Worm (Caenorhabditis elegans): ENCODE data around the gene ccdc-55.

ccdc-55 gene

DNA sequence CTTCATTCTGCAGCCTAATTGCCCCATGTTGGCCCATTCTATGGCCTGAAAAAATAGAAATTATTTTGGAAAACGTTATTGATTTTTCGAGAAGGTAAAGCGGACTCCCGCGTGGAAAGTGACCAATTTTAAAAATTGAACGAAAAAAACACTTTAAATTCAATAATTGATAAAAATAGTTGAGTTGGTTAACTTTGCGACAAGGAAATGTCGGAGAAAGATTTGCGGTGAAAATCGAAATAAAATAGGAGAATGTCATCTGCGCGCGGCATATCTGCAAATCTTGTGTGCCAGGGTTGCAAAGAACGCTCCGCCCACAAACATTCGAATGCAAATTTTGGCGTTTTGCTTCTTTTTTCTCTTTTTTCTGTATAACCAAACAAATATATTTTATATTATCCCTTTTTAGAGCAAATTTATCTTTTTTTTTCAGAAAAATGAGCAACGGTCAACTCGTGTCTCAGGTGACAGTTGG is 2.4 kb upstream of the ccdc-55 start, which contains the start of the genes rnf-121 and C16C10.4 (continued):
- TF ChIP-seq zfh-2 (GFP tag; conservative IDR thresholded peaks at IDR 0.05) = no peak
- peak; percentile 44; the same call in 1 of the 2 replicates for TF ChIP-seq C06A6.2 (GFP tag; conservative IDR thresholded peaks at IDR 0.05)
- no peak for TF ChIP-seq aptf-2 (GFP tag; conservative IDR thresholded peaks at IDR 0.05)
- no peak for TF ChIP-seq egl-18 (GFP tag; IDR thresholded peaks at IDR 0.05)
- TF ChIP-seq F49E8.2 (tag; optimal IDR thresholded peaks at IDR 0.05; ENCODE audit: insufficient read depth) = peak; percentile 63
- TF ChIP-seq fkh-3 (tag; optimal IDR thresholded peaks at IDR 0.05) = no peak
- peak; percentile 69 for TF ChIP-seq lin-54 (GFP tag; optimal IDR thresholded peaks at IDR 0.05)
- peak; percentile 46 for TF ChIP-seq lin-40 (tag; optimal IDR thresholded peaks at IDR 0.05)
- TF ChIP-seq F39B2.1 (GFP tag; IDR thresholded peaks at IDR 0.05) = no peak
- TF ChIP-seq nhr-179 (tag; optimal IDR thresholded peaks at IDR 0.05) = no peak
- TF ChIP-seq hlh-12 (tag; optimal IDR thresholded peaks at IDR 0.05) = no peak
- peak; percentile 47 for TF ChIP-seq lsl-1 (GFP tag; optimal IDR thresholded peaks at IDR 0.05)
- TF ChIP-seq nhr-27 (tag; optimal IDR thresholded peaks at IDR 0.05) = no peak
- no peak for TF ChIP-seq pha-4 (tag; optimal IDR thresholded peaks at IDR 0.05)
- TF ChIP-seq hlh-26 (GFP tag; conservative IDR thresholded peaks at IDR 0.05) = no peak
- no peak for TF ChIP-seq dpl-1 (GFP tag; optimal IDR thresholded peaks at IDR 0.05)
- TF ChIP-seq lin-35 (GFP tag; optimal IDR thresholded peaks at IDR 0.05) = peak in 1 of 3 experiments; percentile 25
- TF ChIP-seq lag-1 (GFP tag; IDR thresholded peaks at IDR 0.05) = no peak
- peak; percentile 73 for TF ChIP-seq unc-130 (GFP tag; optimal IDR thresholded peaks at IDR 0.05)
- TF ChIP-seq F37B4.10 (GFP tag; IDR thresholded peaks at IDR 0.05) = no peak
- no peak for TF ChIP-seq egrh-3 (GFP tag; IDR thresholded peaks at IDR 0.05)
- no peak for TF ChIP-seq B0035.1 (tag; optimal IDR thresholded peaks at IDR 0.05)
- no peak for TF ChIP-seq egl-44 (GFP tag; IDR thresholded peaks at IDR 0.05)
- peak in 1 of 2 experiments; percentile 42 for TF ChIP-seq let-607 (tag; optimal IDR thresholded peaks at IDR 0.05)
- TF ChIP-seq T26A5.8 (tag; optimal IDR thresholded peaks at IDR 0.05) = no peak
- no peak for TF ChIP-seq nhr-120 (GFP tag; IDR thresholded peaks at IDR 0.05)
- peak; percentile 68 for TF ChIP-seq attf-5 (GFP tag; optimal IDR thresholded peaks at IDR 0.05)
- TF ChIP-seq lin-26 (GFP tag; IDR thresholded peaks at IDR 0.05) = peak; percentile 49; the same call in 1 of the 2 replicates
- no peak for TF ChIP-seq lsy-27 (tag; optimal IDR thresholded peaks at IDR 0.05; ENCODE audit: borderline replicate concordance, insufficient read depth)
- no peak for TF ChIP-seq aptf-3 (GFP tag; IDR thresholded peaks at IDR 0.05)
- no peak for TF ChIP-seq dpff-1 (tag; optimal IDR thresholded peaks at IDR 0.05)
- peak; percentile 40 for TF ChIP-seq athp-1 (tag; optimal IDR thresholded peaks at IDR 0.05)
- peak; percentile 26 for TF ChIP-seq efl-1 (GFP tag; optimal IDR thresholded peaks at IDR 0.05)
- no peak for TF ChIP-seq tbx-9 (tag; optimal IDR thresholded peaks at IDR 0.05; ENCODE audit: borderline replicate concordance)
- no peak for TF ChIP-seq madf-3 (GFP tag; IDR thresholded peaks at IDR 0.05)
- TF ChIP-seq ztf-3 (GFP tag; optimal IDR thresholded peaks at IDR 0.05) = no peak
- TF ChIP-seq Y67H2A.10 (GFP tag; conservative IDR thresholded peaks at IDR 0.05) = no peak
- peak; percentile 66 for TF ChIP-seq hrde-1 (tag; optimal IDR thresholded peaks at IDR 0.05; ENCODE audit: borderline replicate concordance)
- TF ChIP-seq attf-6 (GFP tag; IDR thresholded peaks at IDR 0.05) = no peak
- TF ChIP-seq mel-28 (tag; optimal IDR thresholded peaks at IDR 0.05; ENCODE audit: borderline replicate concordance) = no peak
- TF ChIP-seq rpc-1 (optimal IDR thresholded peaks at IDR 0.05) = peak; percentile 56
- no peak for TF ChIP-seq rpc-1 (tag; optimal IDR thresholded peaks at IDR 0.05)
- no peak for TF ChIP-seq F57C9.4 (tag; optimal IDR thresholded peaks at IDR 0.05)
- no peak for TF ChIP-seq F55B11.4 (tag; optimal IDR thresholded peaks at IDR 0.05; ENCODE audit: borderline replicate concordance, insufficient read depth)
- no peak for TF ChIP-seq B0019.2 (GFP tag; conservative IDR thresholded peaks at IDR 0.05)
- TF ChIP-seq mes-4 (tag; optimal IDR thresholded peaks at IDR 0.05) = no peak
- TF ChIP-seq Y53G8AR.9 (GFP tag; conservative IDR thresholded peaks at IDR 0.05) = no peak
- TF ChIP-seq cebp-1 (GFP tag; IDR thresholded peaks at IDR 0.05) = no peak
- TF ChIP-seq cebp-1 (tag; optimal IDR thresholded peaks at IDR 0.05) = peak; percentile 74

Measured in whole organism, young adult.